Fruit fly (Drosophila melanogaster): Measurements from ENCODE around the gene chb.

dm6 chr3L:21200587-21200986 is 27.9 kb downstream of the chb start:
- no peak for TF ChIP-seq pan (optimal IDR thresholded peaks at IDR 0.05)
- no peak for TF ChIP-seq usp (GFP tag; optimal IDR thresholded peaks at IDR 0.05)

Measured in whole organism.